Worm (Caenorhabditis elegans) whole organism, L2 larva: ENCODE measurements around the gene T24F1.4.

Experiments
- alr-1 ChIP-seq: fragments of 150-350 bp; optimal IDR thresholded peaks from 2 replicates; lab custom pipeline; 2014; ENCODE audit warnings: missing biosample characterization, missing genetic modification characterization
- ama-1 ChIP-seq: fragments of 150-350 bp; optimal IDR thresholded peaks from 2 replicates; lab custom pipeline; 2018; ENCODE audit warnings: inconsistent platforms
- ceh-82 ChIP-seq: fragments of 150-350 bp; optimal IDR thresholded peaks from 2 replicates; lab custom pipeline; 2014; ENCODE audit warnings: missing biosample characterization, missing genetic modification characterization
- lsy-2 ChIP-seq, 2 experiments: fragments of 150-350 bp in 1 of 2; sonication (generic microtip) in 1 of 2; optimal IDR thresholded peaks; 2 replicates each; lab custom pipeline; 2014 to 2017; ENCODE audit warnings: missing biosample characterization in 2 of 2, missing genetic modification characterization in 2 of 2
- nhr-21 ChIP-seq: fragments of 150-350 bp; optimal IDR thresholded peaks from 2 replicates; lab custom pipeline; 2014; ENCODE audit warnings: missing biosample characterization, missing genetic modification characterization
- nhr-23 ChIP-seq: fragments of 150-350 bp; optimal IDR thresholded peaks from 2 replicates; lab custom pipeline; 2014; ENCODE audit warnings: missing biosample characterization, missing genetic modification reagents, missing genetic modification characterization
- sma-3 ChIP-seq: sonication (generic microtip); optimal IDR thresholded peaks from 2 replicates; lab custom pipeline; 2016; ENCODE audit warnings: missing genetic modification reagents, missing genetic modification characterization, missing compliant biosample characterization
- snpc-4 ChIP-seq: fragments of 150-350 bp; optimal IDR thresholded peaks from 2 replicates; lab custom pipeline; 2014; ENCODE audit warnings: missing biosample characterization, missing genetic modification characterization
- unc-39 ChIP-seq: fragments of 150-350 bp; optimal IDR thresholded peaks from 2 replicates; lab custom pipeline; 2014; ENCODE audit warnings: missing biosample characterization, missing genetic modification characterization
- unc-62 ChIP-seq: fragments of 150-350 bp; optimal IDR thresholded peaks from 2 replicates; lab custom pipeline; 2014; ENCODE audit warnings: missing biosample characterization, missing genetic modification reagents, missing genetic modification characterization

DNA sequence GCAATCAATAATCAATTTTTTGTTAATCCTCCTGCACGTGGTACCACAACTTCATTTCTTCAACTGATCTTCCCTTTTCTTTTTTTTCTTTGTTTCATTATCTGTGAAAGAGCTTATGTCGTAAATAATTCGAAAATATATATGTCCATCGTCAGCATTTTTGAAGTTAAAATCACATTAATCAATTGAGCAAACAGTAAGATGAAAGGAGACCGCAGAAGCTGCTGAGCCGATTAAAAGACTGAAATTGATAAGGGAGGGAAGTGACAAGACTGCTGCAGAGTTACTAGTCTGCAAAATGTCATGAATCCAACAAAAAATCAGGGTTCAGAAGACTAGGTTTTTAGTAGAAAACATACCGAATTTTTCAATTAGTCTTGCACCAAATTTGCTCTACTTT is 30.3 kb downstream of the T24F1.4 start:
- TF ChIP-seq nhr-21 (no peak), ceh-82 (tag; lab: Kevin White, UChicago) (no peak), sma-3 (GFP tag; lab: Kevin White, UChicago) (no peak), nhr-23 (tag; lab: Kevin White, UChicago) (no peak), unc-62 (GFP tag; lab: Kevin White, UChicago) (no peak), snpc-4 (tag; lab: Kevin White, UChicago) (no peak), alr-1 (tag; lab: Kevin White, UChicago) (no peak), unc-39 (tag; lab: Kevin White, UChicago) (no peak), lsy-2 (tag; optimal IDR thresholded peaks at IDR 0.05; lab: Kevin White, UChicago) (no peak), ama-1 (no peak)
